Worm (Caenorhabditis elegans) whole organism, L3 larva: ENCODE measurements around the gene K11G9.5.

ENCODE experiments used
- R02D3.7 ChIP-seq: fragments of 150-350 bp; optimal IDR thresholded peaks from 2 replicates; lab custom pipeline; 2014; ENCODE audit warnings: missing biosample characterization, missing genetic modification characterization
- aly-2 ChIP-seq: fragments of 150-350 bp; optimal IDR thresholded peaks from 2 replicates; lab custom pipeline; 2014; ENCODE audit warnings: missing biosample characterization, missing genetic modification characterization
- lin-15B ChIP-seq: fragments of 150-350 bp; optimal IDR thresholded peaks from 2 replicates; lab custom pipeline; 2014; ENCODE audit warnings: missing biosample characterization, missing genetic modification characterization
- nhr-237 ChIP-seq: fragments of 150-350 bp; optimal IDR thresholded peaks from 2 replicates; lab custom pipeline; 2014; ENCODE audit warnings: missing biosample characterization, missing genetic modification characterization
- nhr-25 ChIP-seq: sonication (generic microtip); optimal IDR thresholded peaks from 2 replicates; lab custom pipeline; 2017; ENCODE audit warnings: missing biosample characterization, missing genetic modification characterization
- nhr-28 ChIP-seq: fragments of 150-350 bp; optimal IDR thresholded peaks from 2 replicates; lab custom pipeline; 2014; ENCODE audit warnings: missing biosample characterization, missing genetic modification characterization
- nhr-77 ChIP-seq: fragments of 150-350 bp; optimal IDR thresholded peaks from 2 replicates; lab custom pipeline; 2014; ENCODE audit warnings: missing biosample characterization, missing genetic modification characterization
- pqm-1 ChIP-seq: fragments of 150-350 bp; optimal IDR thresholded peaks from 2 replicates; lab custom pipeline; 2017; ENCODE audit warnings: missing biosample characterization, missing genetic modification characterization, inconsistent platforms
- tbx-2 ChIP-seq: sonication (generic microtip); optimal IDR thresholded peaks from 2 replicates; lab custom pipeline; 2016; ENCODE audit warnings: mild to moderate bottlenecking, missing genetic modification characterization, missing compliant biosample characterization
- unc-39 ChIP-seq: sonication (generic microtip); optimal IDR thresholded peaks from 4 replicates; lab custom pipeline; 2017; ENCODE audit warnings: missing biosample characterization, missing genetic modification characterization

DNA sequence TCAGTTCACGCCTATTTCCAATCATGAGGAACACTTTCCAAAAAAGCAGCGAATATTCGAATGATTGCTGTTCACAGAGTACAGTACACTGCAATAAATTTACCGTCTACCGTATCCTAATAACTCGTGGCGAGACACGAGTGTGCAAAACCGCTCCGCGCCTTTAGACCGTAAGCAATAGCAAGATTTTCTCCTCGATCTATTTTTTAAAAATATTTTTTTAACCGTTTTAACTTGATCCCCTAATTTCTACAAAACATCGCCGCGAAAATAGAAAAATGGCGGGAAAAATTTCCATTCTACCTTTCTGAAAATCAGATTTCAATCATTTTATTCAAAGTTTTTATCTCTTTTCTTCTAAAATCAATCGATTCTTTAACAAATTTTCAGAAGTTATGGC is 14.4 kb upstream of the K11G9.5 start, which contains the start of gene era-1:
- no peak for TF ChIP-seq nhr-25 (tag; lab: Kevin White, UChicago)
- TF ChIP-seq R02D3.7 (tag; lab: Kevin White, UChicago) = no peak
- no peak for TF ChIP-seq nhr-237 (tag; lab: Kevin White, UChicago)
- no peak for TF ChIP-seq pqm-1 (tag; lab: Kevin White, UChicago)
- no peak for TF ChIP-seq nhr-28
- TF ChIP-seq unc-39 (tag; lab: Kevin White, UChicago) = no peak
- TF ChIP-seq aly-2 (tag; lab: Kevin White, UChicago) = no peak
- TF ChIP-seq tbx-2 (tag; lab: Kevin White, UChicago) = no peak
- no peak for TF ChIP-seq nhr-77
- no peak for TF ChIP-seq lin-15B
